Worm (Caenorhabditis elegans) whole organism, L3 larva: ENCODE results near the gene srbc-31.

Experiments used
- ZK546.5 ChIP-seq: sonication (generic microtip); optimal IDR thresholded peaks from 2 replicates; lab custom pipeline; 2017; ENCODE audit warnings: missing biosample characterization, missing genetic modification characterization
- aly-2 ChIP-seq: fragments of 150-350 bp; optimal IDR thresholded peaks from 2 replicates; lab custom pipeline; 2014; ENCODE audit warnings: missing biosample characterization, missing genetic modification characterization
- elt-2 ChIP-seq: sonication (generic microtip); optimal IDR thresholded peaks from 2 replicates; lab custom pipeline; 2016; ENCODE audit warnings: missing genetic modification reagents, mild to moderate bottlenecking, missing genetic modification characterization, missing compliant biosample characterization
- nhr-23 ChIP-seq: fragments of 150-350 bp; optimal IDR thresholded peaks from 2 replicates; lab custom pipeline; 2014; ENCODE audit warnings: missing biosample characterization, missing genetic modification reagents, missing genetic modification characterization
- unc-62 ChIP-seq: fragments of 150-350 bp; sonication (generic microtip); optimal IDR thresholded peaks from 4 replicates; lab custom pipeline; 2014; ENCODE audit warnings: missing biosample characterization, missing genetic modification reagents, missing genetic modification characterization

DNA sequence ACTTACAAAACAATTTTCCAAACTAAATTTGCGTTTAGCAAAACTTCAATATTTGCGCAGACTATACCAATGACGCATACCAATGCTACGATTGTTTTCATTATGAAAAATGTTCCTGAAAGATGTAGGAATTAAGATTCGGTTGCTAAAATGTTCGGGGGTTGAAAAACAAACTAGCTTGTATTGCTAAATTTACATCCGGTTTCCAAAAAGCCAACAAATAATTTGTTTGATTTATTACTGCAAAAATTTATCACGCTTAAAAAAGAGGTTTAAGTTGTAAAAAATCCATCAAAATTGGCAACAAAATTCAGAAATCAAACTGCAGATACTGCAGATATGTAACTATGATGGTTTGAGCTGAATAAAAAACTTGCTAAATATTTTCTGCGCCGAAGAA, 3.0 kb upstream of the srbc-31 start, which contains the start of gene srbc-30:
- TF ChIP-seq aly-2 (no peak), elt-2 (tag; lab: Kevin White, UChicago) (no peak), unc-62 (no peak), ZK546.5 (tag; lab: Kevin White, UChicago) (no peak), nhr-23 (tag; lab: Kevin White, UChicago) (no peak)
